Worm (Caenorhabditis elegans) whole organism, L1 larva: ENCODE results near the gene gipc-1.
A peak's percentile ranks its signal among the peaks of the same experiment; 100 is the strongest.

Experiments used
- C16A3.4 ChIP-seq: fragments of 150-350 bp; optimal IDR thresholded peaks from 2 replicates; lab custom pipeline; 2014; ENCODE audit warnings: missing biosample characterization, missing genetic modification characterization
- F16B12.6 ChIP-seq: fragments of 150-350 bp; optimal IDR thresholded peaks from 2 replicates; lab custom pipeline; 2014; ENCODE audit warnings: missing biosample characterization, missing genetic modification characterization
- aly-2 ChIP-seq: fragments of 150-350 bp; optimal IDR thresholded peaks from 2 replicates; lab custom pipeline; 2014; ENCODE audit warnings: missing biosample characterization, missing genetic modification characterization
- ama-1 ChIP-seq: fragments of 150-350 bp; optimal IDR thresholded peaks from 2 replicates; lab custom pipeline; 2014
- blmp-1 ChIP-seq: fragments of 150-350 bp; optimal IDR thresholded peaks from 2 replicates; lab custom pipeline; 2014; ENCODE audit warnings: missing biosample characterization, missing genetic modification characterization
- ceh-8 ChIP-seq: fragments of 200-800 bp; sonication (Bioruptor generic); optimal IDR thresholded peaks from 2 replicates; lab custom pipeline; 2018; ENCODE audit warnings: mild to moderate bottlenecking, missing genetic modification characterization, moderate library complexity, missing compliant biosample characterization
- ceh-90 ChIP-seq: sonication (generic microtip); optimal IDR thresholded peaks from 2 replicates; lab custom pipeline; 2016; ENCODE audit warnings: missing genetic modification characterization, missing compliant biosample characterization
- dpl-1 ChIP-seq, 3 experiments: fragments of 150-350 bp in 2 of 3; sonication (generic microtip) in 1 of 3; optimal IDR thresholded peaks; 2 replicates each; lab custom pipeline; 2014 to 2017; ENCODE audit warnings: missing biosample characterization in 3 of 3, missing genetic modification characterization in 3 of 3, missing genetic modification reagents in 3 of 3
- dsc-1 ChIP-seq: sonication (generic microtip); optimal IDR thresholded peaks from 2 replicates; lab custom pipeline; 2016; ENCODE audit warnings: mild to moderate bottlenecking, missing genetic modification characterization, missing compliant biosample characterization
- efl-1 ChIP-seq, 4 experiments: fragments of 150-350 bp; optimal IDR thresholded peaks in 3 of 4; peaks in 1 of 4; 1 replicate in 1 of 4; 2 replicates in 3 of 4; lab custom pipeline; 2014; ENCODE audit warnings: missing biosample characterization in 2 of 4, missing genetic modification characterization in 2 of 4, missing genetic modification reagents in 2 of 4
- efl-3 ChIP-seq: fragments of 200-800 bp; sonication (Bioruptor generic); optimal IDR thresholded peaks from 2 replicates; lab custom pipeline; 2018; ENCODE audit warnings: mild to moderate bottlenecking, missing genetic modification characterization, missing compliant biosample characterization
- egl-13 ChIP-seq: sonication (generic microtip); optimal IDR thresholded peaks from 2 replicates; lab custom pipeline; 2016; ENCODE audit warnings: missing genotype, missing genetic modification reagents, missing genetic modification characterization, missing compliant biosample characterization
- elt-2 ChIP-seq: sonication (generic microtip); optimal IDR thresholded peaks from 2 replicates; lab custom pipeline; 2016; ENCODE audit warnings: missing genetic modification characterization, mild to moderate bottlenecking, inconsistent platforms, missing compliant biosample characterization, missing genetic modification reagents
- elt-3 ChIP-seq, 6 experiments: fragments of 150-350 bp in 1 of 6; sonication (generic microtip); optimal IDR thresholded peaks; 2 replicates each; lab custom pipeline; 2017 to 2018; ENCODE audit warnings: missing biosample characterization in 6 of 6, missing genetic modification characterization in 6 of 6, inconsistent platforms in 1 of 6
- ets-5 ChIP-seq: fragments of 200-800 bp; sonication (Bioruptor generic); IDR thresholded peaks from 2 replicates; pipeline ENCODE4 v1.3.6; 2022; ENCODE audit warnings: missing genetic modification characterization, missing compliant biosample characterization
- fkh-10 ChIP-seq: sonication (generic microtip); optimal IDR thresholded peaks from 2 replicates; lab custom pipeline; 2017; ENCODE audit warnings: missing biosample characterization, missing genetic modification reagents, missing genetic modification characterization
- fkh-8 ChIP-seq: sonication (generic microtip); optimal IDR thresholded peaks from 2 replicates; lab custom pipeline; 2016; ENCODE audit warnings: mild to moderate bottlenecking, missing genetic modification characterization, missing compliant biosample characterization
- fos-1 ChIP-seq: fragments of 150-350 bp; optimal IDR thresholded peaks from 2 replicates; lab custom pipeline; 2014; ENCODE audit warnings: missing biosample characterization, missing genetic modification characterization
- hlh-17 ChIP-seq: fragments of 200-800 bp; sonication (Bioruptor generic); optimal IDR thresholded peaks from 2 replicates; lab custom pipeline; 2018; ENCODE audit warnings: missing genetic modification characterization, mild to moderate bottlenecking, missing compliant biosample characterization, moderate library complexity, borderline replicate concordance
- jun-1 ChIP-seq: fragments of 150-350 bp; optimal IDR thresholded peaks from 2 replicates; lab custom pipeline; 2014; ENCODE audit warnings: missing biosample characterization, missing genetic modification reagents, missing genetic modification characterization
- lin-35 ChIP-seq, 2 experiments: fragments of 150-350 bp; optimal IDR thresholded peaks; 2 replicates each; lab custom pipeline; 2014; ENCODE audit warnings: missing biosample characterization in 2 of 2, missing genetic modification characterization in 2 of 2, missing genetic modification reagents in 2 of 2
- lin-39 ChIP-seq: fragments of 150-350 bp; optimal IDR thresholded peaks from 2 replicates; lab custom pipeline; 2014; ENCODE audit warnings: missing biosample characterization, missing genetic modification reagents, missing genetic modification characterization
- lir-3 ChIP-seq: sonication (generic microtip); optimal IDR thresholded peaks from 2 replicates; lab custom pipeline; 2016; ENCODE audit warnings: mild to moderate bottlenecking, missing genetic modification characterization, moderate library complexity, missing compliant biosample characterization; ENCODE audit not compliant: poor library complexity
- mab-9 ChIP-seq: fragments of 200-800 bp; sonication (Bioruptor generic); IDR thresholded peaks from 2 replicates; pipeline ENCODE4 v1.3.6; 2022; ENCODE audit warnings: missing genetic modification reagents, missing genetic modification characterization, missing compliant biosample characterization
- mef-2 ChIP-seq: fragments of 150-350 bp; optimal IDR thresholded peaks from 2 replicates; lab custom pipeline; 2014; ENCODE audit warnings: missing biosample characterization, missing genetic modification characterization
- nhr-237 ChIP-seq: fragments of 150-350 bp; optimal IDR thresholded peaks from 2 replicates; lab custom pipeline; 2014; ENCODE audit warnings: missing biosample characterization, missing genetic modification characterization
- nhr-76 ChIP-seq: sonication (generic microtip); optimal IDR thresholded peaks from 2 replicates; lab custom pipeline; 2017; ENCODE audit warnings: missing biosample characterization, missing genetic modification characterization
- nhr-77 ChIP-seq: fragments of 150-350 bp; optimal IDR thresholded peaks from 2 replicates; lab custom pipeline; 2014; ENCODE audit warnings: missing biosample characterization, missing genetic modification characterization
- nhr-85 ChIP-seq: sonication (generic microtip); peaks from one replicate; lab custom pipeline; 2016; ENCODE audit warnings: missing genetic modification characterization, inconsistent platforms, missing compliant biosample characterization
- pag-3 ChIP-seq: sonication (generic microtip); optimal IDR thresholded peaks from 2 replicates; lab custom pipeline; 2017; ENCODE audit warnings: missing genetic modification characterization, mild to moderate bottlenecking, missing compliant biosample characterization, antibody characterized with exemption, borderline replicate concordance; ENCODE audit not compliant: insufficient read depth
- pax-3 ChIP-seq: fragments of 200-800 bp; sonication (Bioruptor generic); optimal IDR thresholded peaks from 2 replicates; lab custom pipeline; 2018; ENCODE audit warnings: mild to moderate bottlenecking, missing genetic modification characterization, moderate library complexity, missing compliant biosample characterization
- pqm-1 ChIP-seq: sonication (generic microtip); optimal IDR thresholded peaks from 3 replicates; lab custom pipeline; 2017; ENCODE audit warnings: missing biosample characterization, missing genetic modification characterization
- snpc-4 ChIP-seq: fragments of 150-350 bp; optimal IDR thresholded peaks from 2 replicates; lab custom pipeline; 2014; ENCODE audit warnings: missing biosample characterization, missing genetic modification characterization
- snu-23 ChIP-seq: sonication (generic microtip); optimal IDR thresholded peaks from 2 replicates; lab custom pipeline; 2016; ENCODE audit warnings: missing genetic modification characterization, missing compliant biosample characterization
- sptf-1 ChIP-seq: fragments of 150-350 bp; optimal IDR thresholded peaks from 2 replicates; lab custom pipeline; 2014; ENCODE audit warnings: missing biosample characterization, missing genetic modification characterization
- sup-37 ChIP-seq: fragments of 200-800 bp; sonication (Bioruptor generic); optimal IDR thresholded peaks from 2 replicates; lab custom pipeline; 2018; ENCODE audit warnings: mild to moderate bottlenecking, missing genetic modification characterization, missing compliant biosample characterization
- unc-130 ChIP-seq: fragments of 150-350 bp; optimal IDR thresholded peaks from 2 replicates; lab custom pipeline; 2017; ENCODE audit warnings: missing biosample characterization, missing genetic modification characterization, inconsistent platforms
- unc-98 ChIP-seq: fragments of 200-800 bp; sonication (Bioruptor generic); IDR thresholded peaks from 2 replicates; pipeline ENCODE4 v1.3.6; 2022; ENCODE audit warnings: missing genetic modification characterization, missing compliant biosample characterization
- vab-15 ChIP-seq: sonication (generic microtip); optimal IDR thresholded peaks from 2 replicates; lab custom pipeline; 2017; ENCODE audit warnings: missing genotype, mild to moderate bottlenecking, missing genetic modification characterization, missing compliant biosample characterization
- zip-4 ChIP-seq: fragments of 200-800 bp; sonication (Bioruptor generic); optimal IDR thresholded peaks from 2 replicates; lab custom pipeline; 2018; ENCODE audit warnings: mild to moderate bottlenecking, missing genetic modification characterization, moderate library complexity, missing compliant biosample characterization

The gipc-1 gene

DNA sequence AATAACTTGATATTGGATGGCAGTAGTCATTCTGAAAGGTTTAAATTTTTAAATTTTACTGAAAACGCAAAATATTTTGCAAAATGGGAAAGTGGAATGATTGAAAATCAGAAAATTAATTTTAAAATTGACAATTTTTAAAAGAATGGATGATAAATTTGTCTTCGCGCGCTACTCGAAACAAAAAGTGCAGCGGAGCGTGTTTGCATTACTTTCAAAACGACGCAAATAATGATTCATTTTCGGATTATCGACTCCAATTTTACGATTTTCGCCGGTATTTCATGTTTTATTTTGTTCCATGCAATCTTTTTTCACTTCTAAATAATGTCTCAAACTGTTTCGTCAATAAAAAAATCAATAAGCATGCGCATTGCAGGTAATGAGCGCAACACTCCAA, 7.7 kb downstream of the gipc-1 start, which contains the start of the genes tost-1 and arx-6 (continued):
- TF ChIP-seq aly-2 (no peak), vab-15 (tag; lab: Kevin White, UChicago) (no peak), ceh-8 (GFP tag; lab: Kevin White, UChicago) (no peak), jun-1 (tag; lab: Kevin White, UChicago) (no peak), ets-5 (GFP tag; lab: Robert Waterston, UW) (no peak), fos-1 (tag; lab: Kevin White, UChicago) (peak; percentile 38), ceh-90 (tag; lab: Kevin White, UChicago) (no peak), fkh-8 (tag; lab: Kevin White, UChicago) (peak; percentile 16), unc-130 (tag; lab: Kevin White, UChicago) (no peak), lin-39 (no peak), elt-3 (tag; optimal IDR thresholded peaks at IDR 0.05; lab: Kevin White, UChicago) (no peak), C16A3.4 (tag; lab: Kevin White, UChicago) (peak; percentile 57), mab-9 (GFP tag; lab: Robert Waterston, UW) (no peak), sup-37 (GFP tag; lab: Kevin White, UChicago) (no peak), nhr-85 (no peak), mef-2 (no peak), nhr-237 (tag; lab: Kevin White, UChicago) (no peak), hlh-17 (GFP tag; lab: Kevin White, UChicago) (no peak), pag-3 (tag; lab: Kevin White, UChicago) (no peak), dsc-1 (tag; lab: Kevin White, UChicago) (no peak), dpl-1 (GFP tag; optimal IDR thresholded peaks at IDR 0.05; lab: Kevin White, UChicago) (peak; percentile 84 to 92 (median 89)), snu-23 (GFP tag; lab: Kevin White, UChicago) (peak; percentile 62), zip-4 (GFP tag; lab: Kevin White, UChicago) (no peak), unc-98 (GFP tag; lab: Robert Waterston, UW) (no peak), pqm-1 (tag; lab: Kevin White, UChicago) (no peak), ama-1 (lab: Kevin White, UChicago) (no peak), F16B12.6 (tag; lab: Kevin White, UChicago) (peak; percentile 4), blmp-1 (tag; lab: Kevin White, UChicago) (peak; percentile 46), lir-3 (no peak), lin-35 (GFP tag; optimal IDR thresholded peaks at IDR 0.05; lab: Kevin White, UChicago) (peak; percentile 85 to 94)

DNA sequence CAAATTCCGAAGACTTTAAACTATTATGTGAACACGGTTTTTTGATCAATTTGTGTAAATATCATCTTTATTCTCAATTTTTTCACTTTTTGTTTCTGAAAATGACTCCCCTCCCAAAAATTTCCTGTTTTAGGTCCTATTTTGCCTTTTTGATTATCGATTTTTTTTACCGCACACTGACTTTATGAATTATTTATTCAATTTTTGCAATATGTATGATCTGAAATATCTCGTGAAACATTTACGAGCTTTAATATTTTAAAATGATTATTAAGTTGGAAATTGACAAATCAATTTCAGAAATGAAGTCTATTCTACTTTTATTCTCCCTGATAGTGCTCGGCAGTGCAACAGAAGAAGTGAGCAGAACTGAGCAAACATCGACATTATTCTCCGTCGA, 8.9 kb downstream of the gipc-1 start, which contains the start of gene C35D10.1:
Gene C35D10.1, plus strand, starts transcription at position 301 of the 400 bp plus-strand sequence.
- TF ChIP-seq nhr-77 (tag; lab: Kevin White, UChicago) (no peak), efl-1 (optimal IDR thresholded peaks at IDR 0.05; lab: Kevin White, UChicago) (no peak), efl-1 (GFP tag; optimal IDR thresholded peaks at IDR 0.05 in 1 of 2; lab: Kevin White, UChicago) (peak in 1 of 2 experiments; percentile 74), sptf-1 (tag; lab: Kevin White, UChicago) (no peak)

DNA sequence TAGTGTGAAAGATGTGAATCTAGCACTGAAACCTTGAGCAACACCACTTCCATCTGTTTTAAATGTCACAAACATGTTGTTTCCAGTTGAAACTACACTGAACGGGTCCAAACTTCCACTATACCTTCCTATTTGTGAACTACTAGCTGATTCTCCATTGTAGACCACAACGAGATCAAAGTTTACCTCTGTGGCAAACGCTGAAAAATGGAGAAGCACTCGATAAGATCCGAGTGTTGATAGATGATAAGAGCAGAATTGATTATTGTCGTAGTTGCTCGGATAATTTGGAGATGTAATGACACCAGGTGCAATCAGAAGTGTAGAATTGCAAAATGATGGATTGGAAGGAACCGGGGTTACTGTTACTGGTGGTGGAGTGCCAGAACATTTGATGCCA, 11.4 kb downstream of the gipc-1 start:
- TF ChIP-seq pax-3 (tag; lab: Kevin White, UChicago), result no peak
- TF ChIP-seq efl-1 (optimal IDR thresholded peaks at IDR 0.05; lab: Kevin White, UChicago), result no peak
- TF ChIP-seq efl-1 (GFP tag; optimal IDR thresholded peaks at IDR 0.05 in 1 of 2; lab: Kevin White, UChicago), result peak in 1 of 2 experiments; percentile 70
- peak; percentile 55 for TF ChIP-seq elt-2

DNA sequence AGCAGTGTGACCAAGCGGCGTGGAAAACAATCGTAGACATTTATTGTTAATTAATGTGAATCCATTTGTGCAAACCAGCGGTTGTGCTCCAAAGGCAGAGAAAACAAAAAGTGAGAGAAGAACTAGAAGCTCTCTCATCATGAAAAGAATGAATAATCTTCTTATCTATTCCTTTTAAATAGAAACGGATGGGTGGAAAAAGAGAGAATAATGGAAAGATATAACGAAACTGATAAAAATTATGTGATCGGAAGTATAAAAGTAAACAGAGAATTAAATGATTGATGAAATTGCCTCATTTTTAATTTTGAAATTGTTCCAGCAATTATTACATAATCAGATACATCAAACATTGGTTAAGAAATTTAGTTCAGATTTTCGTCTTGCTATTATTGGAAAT, 12.9 kb downstream of the gipc-1 start, which contains the start of gene clec-5:
Gene clec-5, minus strand, starts transcription at position 178 of the 400 bp plus-strand sequence.
- TF ChIP-seq jun-1 (tag; lab: Kevin White, UChicago) (peak; percentile 29), fkh-8 (tag; lab: Kevin White, UChicago) (no peak), nhr-76 (tag; lab: Kevin White, UChicago) (no peak), egl-13 (tag; lab: Kevin White, UChicago) (no peak), snpc-4 (tag; lab: Kevin White, UChicago) (no peak), efl-3 (GFP tag; lab: Kevin White, UChicago) (no peak), fkh-10 (no peak), aly-2 (no peak), elt-2 (peak; percentile 40), nhr-85 (no peak)
